Worm (Caenorhabditis elegans): Measurements from ENCODE around the gene sek-5.

The sek-5 gene

DNA sequence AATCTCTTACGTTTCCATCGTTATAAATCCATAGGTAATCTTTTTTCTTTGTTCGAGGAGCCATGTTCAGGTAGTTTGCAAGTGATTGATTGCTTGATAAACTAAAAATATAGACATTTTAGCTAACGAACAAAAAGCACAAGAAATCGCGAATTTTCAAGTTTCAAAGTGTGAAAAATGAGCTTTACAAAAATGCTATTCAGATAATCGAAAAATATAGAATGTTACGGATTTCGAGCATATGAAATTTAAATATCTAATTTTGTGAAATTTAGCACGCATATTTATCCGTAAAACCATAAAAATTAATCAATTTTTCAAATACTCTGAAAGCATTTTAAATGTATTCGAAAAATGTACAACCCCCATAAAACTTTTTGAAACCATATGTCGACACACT lies 42.0 kb upstream of the sek-5 start, which contains the start of gene C26B9.6:
C26B9.6 (minus strand) TSS at position 101 of the 400 bp plus-strand sequence.
- no peak for TF ChIP-seq lsy-2 (tag; optimal IDR thresholded peaks at IDR 0.05)
- TF ChIP-seq ces-1 (GFP tag; optimal IDR thresholded peaks at IDR 0.05): no peak
- no peak for TF ChIP-seq unc-62 (GFP tag; optimal IDR thresholded peaks at IDR 0.05 in 1 of 2)
- TF ChIP-seq unc-62 (tag; optimal IDR thresholded peaks at IDR 0.05): no peak
- no peak for TF ChIP-seq zip-11 (GFP tag; IDR thresholded peaks at IDR 0.05)
- no peak for TF ChIP-seq Y48G9A.11 (GFP tag; IDR thresholded peaks at IDR 0.05)
- TF ChIP-seq daf-8 (GFP tag; IDR thresholded peaks at IDR 0.05): no peak
- TF ChIP-seq php-3 (GFP tag; IDR thresholded peaks at IDR 0.05): no peak
- TF ChIP-seq ceh-62 (tag; optimal IDR thresholded peaks at IDR 0.05): no peak
- no peak for TF ChIP-seq ceh-44 (GFP tag; IDR thresholded peaks at IDR 0.05)
- TF ChIP-seq nhr-77 (tag; optimal IDR thresholded peaks at IDR 0.05): no peak
- TF ChIP-seq nhr-48 (tag; optimal IDR thresholded peaks at IDR 0.05): no peak

DNA sequence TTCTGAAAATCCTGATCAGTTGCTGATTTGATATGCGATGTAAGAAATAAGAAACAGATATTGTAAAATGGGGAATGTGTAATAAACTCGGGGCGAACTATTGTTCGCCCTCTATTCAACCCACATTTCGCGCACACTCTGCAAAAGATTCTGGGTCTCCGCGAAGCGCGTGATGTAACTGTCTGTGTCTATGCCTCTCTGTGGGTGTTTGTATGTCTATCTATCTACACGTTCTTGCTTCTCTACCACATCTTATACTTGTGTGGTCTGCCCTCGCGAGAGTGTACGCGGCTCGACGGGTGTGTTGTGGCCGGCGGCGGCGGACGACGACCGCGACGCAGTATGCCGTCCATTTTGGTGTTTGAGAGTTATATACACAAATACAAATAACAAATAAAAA lies 40.9 kb upstream of the sek-5 start:
- peak; percentile 30 for TF ChIP-seq duxl-1 (tag; optimal IDR thresholded peaks at IDR 0.05; ENCODE audit: poor library complexity)
- peak; percentile 95 for TF ChIP-seq hlh-30 (tag; optimal IDR thresholded peaks at IDR 0.05; ENCODE audit: insufficient read depth)
- TF ChIP-seq snpc-4 (tag; optimal IDR thresholded peaks at IDR 0.05): no peak
- no peak for TF ChIP-seq mdt-29 (GFP tag; IDR thresholded peaks at IDR 0.05)
- 0 out of 2 replicates have a peak, but pooled peaks have one; percentile 7 for TF ChIP-seq nhr-42 (GFP tag; IDR thresholded peaks at IDR 0.05)
- TF ChIP-seq madf-5 (GFP tag; IDR thresholded peaks at IDR 0.05): no peak
- peak; percentile 81 for TF ChIP-seq mes-2 (tag; optimal IDR thresholded peaks at IDR 0.05; ENCODE audit: poor library complexity, severe bottlenecking)
- TF ChIP-seq nhr-25 (tag; optimal IDR thresholded peaks at IDR 0.05; ENCODE audit: borderline replicate concordance, insufficient read depth): peak; percentile 4
- TF ChIP-seq dmd-8 (GFP tag; IDR thresholded peaks at IDR 0.05): no peak
- TF ChIP-seq daf-19 (GFP tag; conservative IDR thresholded peaks at IDR 0.05): no peak
- no peak for TF ChIP-seq zfp-2 (tag; optimal IDR thresholded peaks at IDR 0.05)
- TF ChIP-seq lin-13 (GFP tag; optimal IDR thresholded peaks at IDR 0.05): no peak
- TF ChIP-seq php-3 (GFP tag; IDR thresholded peaks at IDR 0.05): peak; percentile 73; the same call in 1 of the 2 replicates
- peak; percentile 59 for TF ChIP-seq T26A8.4 (GFP tag; IDR thresholded peaks at IDR 0.05)
- no peak for TF ChIP-seq Y75B8A.6 (GFP tag; IDR thresholded peaks at IDR 0.05)
- peak; percentile 62; the same call in 1 of the 2 replicates for TF ChIP-seq lin-1 (GFP tag; IDR thresholded peaks at IDR 0.05)
- TF ChIP-seq nhr-41 (GFP tag; IDR thresholded peaks at IDR 0.05): no peak
- no peak for TF ChIP-seq lin-15B (tag; optimal IDR thresholded peaks at IDR 0.05)
- TF ChIP-seq ceh-20 (GFP tag; IDR thresholded peaks at IDR 0.05): peak; percentile 52; the same call in 1 of the 2 replicates
- no peak for TF ChIP-seq dmd-9 (GFP tag; IDR thresholded peaks at IDR 0.05)
- peak; percentile 68 for TF ChIP-seq dve-1 (tag; optimal IDR thresholded peaks at IDR 0.05; ENCODE audit: insufficient read depth)
- TF ChIP-seq arid-1 (GFP tag; conservative IDR thresholded peaks at IDR 0.05): no peak
- peak; percentile 55 for TF ChIP-seq nhr-11 (tag; optimal IDR thresholded peaks at IDR 0.05)
- peak in 1 of 2 experiments; percentile 73 for TF ChIP-seq lsy-2 (tag; optimal IDR thresholded peaks at IDR 0.05)
- TF ChIP-seq mxl-3 (GFP tag; optimal IDR thresholded peaks at IDR 0.05): peak; percentile 92
- no peak for TF ChIP-seq tra-1 (GFP tag; IDR thresholded peaks at IDR 0.05)
- TF ChIP-seq jun-1 (tag; optimal IDR thresholded peaks at IDR 0.05): peak; percentile 26
- 0 out of 2 replicates have a peak, but pooled peaks have one; percentile 5 for TF ChIP-seq lim-7 (GFP tag; IDR thresholded peaks at IDR 0.05)
- TF ChIP-seq F37D6.2 (tag; optimal IDR thresholded peaks at IDR 0.05): peak; percentile 53
- TF ChIP-seq pqm-1 (tag; optimal IDR thresholded peaks at IDR 0.05): peak; percentile 6
- no peak for TF ChIP-seq daf-16 (GFP tag; optimal IDR thresholded peaks at IDR 0.05)
- peak; percentile 69 for TF ChIP-seq daf-16 (tag; optimal IDR thresholded peaks at IDR 0.05)
- peak; percentile 37; the same call in 1 of the 2 replicates for TF ChIP-seq madf-9 (GFP tag; conservative IDR thresholded peaks at IDR 0.05)
- no peak for TF ChIP-seq zfp-3 (GFP tag; conservative IDR thresholded peaks at IDR 0.05)
- TF ChIP-seq hif-1 (tag; optimal IDR thresholded peaks at IDR 0.05): peak in 1 of 2 experiments; percentile 77
- peak; percentile 81 for TF ChIP-seq mep-1 (tag; optimal IDR thresholded peaks at IDR 0.05)
- TF ChIP-seq nhr-77 (tag; optimal IDR thresholded peaks at IDR 0.05): peak; percentile 61
- no peak for TF ChIP-seq fos-1 (tag; optimal IDR thresholded peaks at IDR 0.05)
- TF ChIP-seq ctbp-1 (GFP tag; IDR thresholded peaks at IDR 0.05): peak; percentile 48; the same call in 1 of the 2 replicates
- no peak for TF ChIP-seq unc-39 (tag; optimal IDR thresholded peaks at IDR 0.05)
- no peak for TF ChIP-seq ceh-44 (GFP tag; IDR thresholded peaks at IDR 0.05)

Data from whole organism, L4 larva.